Fruit fly (Drosophila melanogaster) whole organism, embryonic: ENCODE data around the gene mtsh.
A peak's percentile ranks its signal among the peaks of the same experiment; 100 is the strongest.

Source experiments
- Bgb ChIP-seq: fragments of 200-800 bp; sonication (Bioruptor generic); IDR thresholded peaks from 2 replicates; pipeline ENCODE4 v1.3.6; 2022; ENCODE audit warnings: missing biosample characterization, missing genetic modification characterization; ENCODE audit not compliant: partially characterized antibody
- CG10321 ChIP-seq: fragments of 200-800 bp; sonication (Bioruptor generic); IDR thresholded peaks from 2 replicates; pipeline ENCODE4 v1.3.6; 2022; ENCODE audit warnings: missing biosample characterization, missing genetic modification characterization
- CG11247 ChIP-seq: fragments of 200-800 bp; sonication (Bioruptor generic); IDR thresholded peaks from 2 replicates; pipeline ENCODE4 v1.3.6; 2022; ENCODE audit warnings: missing biosample characterization, missing genetic modification characterization
- CG11696 ChIP-seq: fragments of 200-800 bp; sonication (Bioruptor generic); IDR thresholded peaks from 2 replicates; pipeline ENCODE4 v1.3.6; 2022; ENCODE audit warnings: missing biosample characterization, missing genetic modification characterization
- CG12155 ChIP-seq: fragments of 200-800 bp; sonication (Bioruptor generic); optimal IDR thresholded peaks from 3 replicates; lab custom pipeline; 2016; ENCODE audit warnings: missing biosample characterization, missing genetic modification characterization
- CG12236 ChIP-seq: fragments of 200-800 bp; sonication (Bioruptor generic); optimal IDR thresholded peaks from 2 replicates; lab custom pipeline; 2016; ENCODE audit warnings: missing biosample characterization, missing genetic modification characterization
- CG14710 ChIP-seq: fragments of 200-800 bp; sonication (Bioruptor generic); optimal IDR thresholded peaks from 3 replicates; lab custom pipeline; 2019; ENCODE audit warnings: missing biosample characterization, mild to moderate bottlenecking, missing genetic modification characterization, moderate library complexity
- CG15073 ChIP-seq: fragments of 200-800 bp; sonication (Bioruptor generic); optimal IDR thresholded peaks from 2 replicates; lab custom pipeline; 2016; ENCODE audit warnings: missing biosample characterization, missing genetic modification characterization
- CG16813 ChIP-seq: fragments of 200-800 bp; sonication (Bioruptor generic); IDR thresholded peaks from 3 replicates; pipeline ENCODE4 v1.3.6; 2022; ENCODE audit warnings: missing biosample characterization, missing genetic modification characterization; ENCODE audit not compliant: partially characterized antibody
- CG2116 ChIP-seq: fragments of 200-800 bp; sonication (Bioruptor generic); optimal IDR thresholded peaks from 3 replicates; lab custom pipeline; 2018; ENCODE audit warnings: missing biosample characterization, mild to moderate bottlenecking, missing genetic modification characterization
- CG31365 ChIP-seq: fragments of 200-800 bp; sonication (Bioruptor generic); optimal IDR thresholded peaks from 2 replicates; lab custom pipeline; 2018; ENCODE audit warnings: missing biosample characterization, mild to moderate bottlenecking, missing genetic modification characterization
- CG34422 ChIP-seq: fragments of 200-800 bp; sonication (Bioruptor generic); IDR thresholded peaks from 3 replicates; pipeline ENCODE4 v1.3.6; 2022; ENCODE audit warnings: missing biosample characterization, missing genetic modification characterization
- CG4424 ChIP-seq: fragments of 200-800 bp; sonication (Bioruptor generic); optimal IDR thresholded peaks from 3 replicates; lab custom pipeline; 2016; ENCODE audit warnings: missing biosample characterization, missing genetic modification characterization
- CG5245 ChIP-seq: fragments of 200-800 bp; sonication (Bioruptor generic); optimal IDR thresholded peaks from 3 replicates; lab custom pipeline; 2016; ENCODE audit warnings: missing biosample characterization, missing genetic modification characterization
- CG8290 ChIP-seq, 3 experiments: fragments of 200-800 bp; sonication (Bioruptor generic); optimal IDR thresholded peaks; 2 replicates each; lab custom pipeline; 2016 to 2019; ENCODE audit warnings: missing biosample characterization in 3 of 3, missing genetic modification characterization in 3 of 3, mild to moderate bottlenecking in 2 of 3, moderate library complexity in 1 of 3
- CG9727 ChIP-seq: fragments of 200-800 bp; sonication (Bioruptor generic); optimal IDR thresholded peaks from 3 replicates; lab custom pipeline; 2017; ENCODE audit warnings: missing biosample characterization, mild to moderate bottlenecking, missing genetic modification characterization
- Drgx ChIP-seq: fragments of 200-800 bp; sonication (Bioruptor generic); IDR thresholded peaks from 2 replicates; pipeline ENCODE4 v1.3.6; 2022; ENCODE audit warnings: missing biosample characterization, missing genetic modification characterization
- Fer1 ChIP-seq: fragments of 200-800 bp; sonication (Bioruptor generic); optimal IDR thresholded peaks from 2 replicates; lab custom pipeline; 2017; ENCODE audit warnings: missing biosample characterization, mild to moderate bottlenecking, missing genetic modification characterization
- Hr3 ChIP-seq: fragments of 200-800 bp; sonication (Bioruptor generic); optimal IDR thresholded peaks from 3 replicates; lab custom pipeline; 2016; ENCODE audit warnings: missing biosample characterization, missing genetic modification characterization
- Jarid2 ChIP-seq: fragments of 200-800 bp; sonication (Bioruptor generic); optimal IDR thresholded peaks from 3 replicates; lab custom pipeline; 2017; ENCODE audit warnings: mild to moderate bottlenecking, missing biosample characterization, missing genetic modification reagents, missing genetic modification characterization
- Myb ChIP-seq: fragments of 200-800 bp; sonication (Bioruptor generic); optimal IDR thresholded peaks from 2 replicates; lab custom pipeline; 2016; ENCODE audit warnings: missing biosample characterization, missing genetic modification characterization
- NC2α ChIP-seq: fragments of 200-800 bp; sonication (Bioruptor generic); optimal IDR thresholded peaks from 2 replicates; lab custom pipeline; 2016; ENCODE audit warnings: missing biosample characterization, missing genetic modification characterization
- Nf-YA ChIP-seq: fragments of 200-800 bp; sonication (Bioruptor generic); IDR thresholded peaks from 2 replicates; pipeline ENCODE4 v1.3.6; 2022; ENCODE audit warnings: missing biosample characterization, missing genetic modification characterization
- Rfx ChIP-seq: fragments of 200-800 bp; sonication (Bioruptor generic); IDR thresholded peaks from 2 replicates; pipeline ENCODE4 v1.3.6; 2022; ENCODE audit warnings: missing biosample characterization, missing genetic modification characterization
- Rx ChIP-seq: fragments of 200-800 bp; sonication (Bioruptor generic); IDR thresholded peaks from 2 replicates; pipeline ENCODE4 v1.3.6; 2022; ENCODE audit warnings: missing biosample characterization, missing genetic modification characterization
- Tbp ChIP-seq: fragments of >200 bp; optimal IDR thresholded peaks from 2 replicates; lab custom pipeline; 2018; ENCODE audit warnings: missing biosample characterization, missing genetic modification characterization
- Vsx1 ChIP-seq: fragments of 200-800 bp; sonication (Bioruptor generic); optimal IDR thresholded peaks from 2 replicates; lab custom pipeline; 2017; ENCODE audit warnings: missing biosample characterization, mild to moderate bottlenecking, missing genetic modification characterization, missing genetic modification reagents
- Xrp1 ChIP-seq: fragments of 200-800 bp; sonication (Bioruptor generic); IDR thresholded peaks from 2 replicates; pipeline ENCODE4 v1.3.6; 2022; ENCODE audit warnings: missing biosample characterization, missing genetic modification characterization
- ac ChIP-seq: fragments of 200-800 bp; sonication (Bioruptor generic); optimal IDR thresholded peaks from 3 replicates; lab custom pipeline; 2017; ENCODE audit warnings: missing biosample characterization, mild to moderate bottlenecking, missing genetic modification characterization
- caup ChIP-seq: fragments of 200-800 bp; sonication (Bioruptor generic); optimal IDR thresholded peaks from 3 replicates; lab custom pipeline; 2017; ENCODE audit warnings: missing biosample characterization, mild to moderate bottlenecking, missing genetic modification characterization, moderate library complexity; ENCODE audit not compliant: severe bottlenecking
- dimm ChIP-seq: fragments of 200-800 bp; sonication (Bioruptor generic); IDR thresholded peaks from 2 replicates; pipeline ENCODE4 v1.3.6; 2022; ENCODE audit warnings: missing biosample characterization, missing genetic modification characterization
- dmrt11E ChIP-seq: fragments of 200-800 bp; sonication (Bioruptor generic); optimal IDR thresholded peaks from 3 replicates; lab custom pipeline; 2018; ENCODE audit warnings: missing biosample characterization, mild to moderate bottlenecking, missing genetic modification characterization, moderate library complexity
- eve ChIP-seq, 2 experiments: fragments of >200 bp; optimal IDR thresholded peaks; 2 replicates each; lab custom pipeline; 2017; ENCODE audit warnings: missing biosample characterization in 2 of 2, missing genetic modification characterization in 2 of 2
- fu2 ChIP-seq: fragments of 200-800 bp; sonication (Bioruptor generic); optimal IDR thresholded peaks from 2 replicates; lab custom pipeline; 2016; ENCODE audit warnings: missing biosample characterization, missing genetic modification characterization
- gsb ChIP-seq: fragments of 200-800 bp; sonication (Bioruptor generic); IDR thresholded peaks from 2 replicates; pipeline ENCODE4 v1.3.6; 2022; ENCODE audit warnings: missing biosample characterization, missing genetic modification characterization
- jing ChIP-seq: fragments of 200-800 bp; sonication (Bioruptor generic); optimal IDR thresholded peaks from 2 replicates; lab custom pipeline; 2018; ENCODE audit warnings: missing biosample characterization, mild to moderate bottlenecking, missing genetic modification characterization
- ken ChIP-seq: fragments of 200-800 bp; sonication (Bioruptor generic); IDR thresholded peaks from 3 replicates; pipeline ENCODE4 v1.3.6; 2022; ENCODE audit warnings: missing biosample characterization, missing genetic modification characterization
- mam ChIP-seq: fragments of 200-800 bp; sonication (Bioruptor generic); optimal IDR thresholded peaks from 3 replicates; lab custom pipeline; 2016; ENCODE audit warnings: missing biosample characterization, missing genetic modification characterization
- nerfin-1 ChIP-seq: fragments of 200-800 bp; sonication (Bioruptor generic); optimal IDR thresholded peaks from 3 replicates; lab custom pipeline; 2019; ENCODE audit warnings: missing biosample characterization, mild to moderate bottlenecking, missing genetic modification characterization, moderate library complexity
- nmo ChIP-seq: fragments of 200-800 bp; sonication (Bioruptor generic); optimal IDR thresholded peaks from 2 replicates; lab custom pipeline; 2018; ENCODE audit warnings: missing biosample characterization, mild to moderate bottlenecking, missing genetic modification characterization, moderate library complexity
- otp ChIP-seq: fragments of 200-800 bp; sonication (Bioruptor generic); IDR thresholded peaks from 3 replicates; pipeline ENCODE4, ENCODE4 v1.3.6; 2022; ENCODE audit warnings: missing biosample characterization, missing genetic modification characterization
- p53 ChIP-seq: fragments of 200-800 bp; sonication (Bioruptor generic); optimal IDR thresholded peaks from 2 replicates; lab custom pipeline; 2016; ENCODE audit warnings: missing biosample characterization, missing genetic modification characterization
- pfk ChIP-seq: fragments of 200-800 bp; sonication (Bioruptor generic); optimal IDR thresholded peaks from 2 replicates; lab custom pipeline; 2018; ENCODE audit warnings: missing biosample characterization, mild to moderate bottlenecking, missing genetic modification characterization, moderate library complexity
- pnt ChIP-seq: fragments of 200-800 bp; sonication (Bioruptor generic); optimal IDR thresholded peaks from 3 replicates; lab custom pipeline; 2016; ENCODE audit warnings: missing biosample characterization, missing genetic modification characterization
- sd ChIP-seq: fragments of 200-800 bp; sonication (Bioruptor generic); optimal IDR thresholded peaks from 3 replicates; lab custom pipeline; 2018; ENCODE audit warnings: missing biosample characterization, mild to moderate bottlenecking, missing genetic modification characterization, moderate library complexity
- slp2 ChIP-seq: fragments of 200-800 bp; sonication (Bioruptor generic); optimal IDR thresholded peaks from 2 replicates; lab custom pipeline; 2016; ENCODE audit warnings: missing biosample characterization, missing genetic modification characterization
- tup ChIP-seq: fragments of 200-800 bp; sonication (Bioruptor generic); optimal IDR thresholded peaks from 2 replicates; lab custom pipeline; 2016; ENCODE audit warnings: missing biosample characterization, mild to moderate bottlenecking, missing genetic modification characterization, moderate library complexity
- unpg ChIP-seq: fragments of 200-800 bp; sonication (Bioruptor generic); optimal IDR thresholded peaks from 3 replicates; lab custom pipeline; 2018; ENCODE audit warnings: missing biosample characterization, mild to moderate bottlenecking, missing genetic modification characterization, moderate library complexity
- z ChIP-seq: fragments of 200-800 bp; sonication (Bioruptor generic); IDR thresholded peaks from 3 replicates; pipeline ENCODE4 v1.3.6; 2022; ENCODE audit warnings: missing biosample characterization, missing genetic modification characterization

The mtsh gene

DNA sequence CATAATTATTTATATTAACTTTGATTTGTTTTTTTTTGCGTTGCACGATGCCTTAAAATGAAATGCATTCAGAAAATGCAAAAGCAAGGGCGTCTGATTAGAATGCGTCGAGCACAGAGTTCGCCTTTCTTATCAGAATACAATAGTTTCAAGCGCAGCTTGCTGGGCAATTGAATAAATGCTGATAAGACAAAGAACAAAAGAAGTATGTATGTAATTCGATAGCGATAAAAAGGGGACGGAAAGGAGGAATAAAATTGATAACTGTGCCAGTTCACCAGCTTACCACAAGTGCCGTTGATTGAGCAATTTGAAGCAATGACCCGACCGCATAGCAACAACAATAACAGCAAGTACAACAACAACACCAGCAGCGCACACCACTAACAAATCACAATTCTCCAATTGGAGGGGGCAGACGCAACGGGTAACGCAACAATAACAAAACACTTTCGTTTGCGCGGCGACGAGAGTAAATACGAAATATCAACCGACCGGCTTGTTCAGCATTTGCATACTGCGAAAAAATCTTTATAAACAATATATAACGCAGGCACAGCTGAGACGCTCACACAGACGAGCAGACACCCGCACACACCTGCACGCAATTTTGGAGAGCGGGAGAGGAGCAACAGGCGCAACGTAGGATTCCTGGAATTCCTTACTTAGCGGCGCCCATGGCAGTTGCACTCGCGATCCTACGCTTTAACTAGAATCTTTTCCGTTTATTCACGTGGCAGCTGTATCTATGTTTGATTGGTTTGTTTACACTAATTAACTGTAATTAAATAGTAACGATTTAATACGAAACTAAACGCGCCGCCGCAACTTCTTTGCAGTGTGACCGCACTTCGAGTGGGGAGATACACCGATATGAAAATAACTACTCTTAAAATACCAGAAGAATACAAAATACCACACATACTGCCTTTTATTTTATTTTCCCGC lies 19.2 kb downstream of the mtsh start, which contains the start of gene Btk (continued):
- no peak for TF ChIP-seq CG5245 (GFP tag; lab: Kevin White, UChicago)
- TF ChIP-seq Xrp1 = no peak
- TF ChIP-seq unpg (GFP tag; lab: Kevin White, UChicago) = peak; percentile 4
- no peak for TF ChIP-seq z (GFP tag; lab: Robert Waterston, UW)
- no peak for TF ChIP-seq jing
- TF ChIP-seq sd (tag; lab: Kevin White, UChicago) = peak; percentile 88
- no peak for TF ChIP-seq Rx (GFP tag; lab: Robert Waterston, UW)
- no peak for TF ChIP-seq slp2
- TF ChIP-seq CG31365 (tag; lab: Kevin White, UChicago) = no peak
- peak; percentile 18 for TF ChIP-seq CG2116
- TF ChIP-seq caup (GFP tag; lab: Kevin White, UChicago) = no peak
- no peak for TF ChIP-seq CG8290 (GFP tag; optimal IDR thresholded peaks at IDR 0.05; lab: Kevin White, UChicago)
- TF ChIP-seq CG8290 (tag; optimal IDR thresholded peaks at IDR 0.05; lab: Kevin White, UChicago) = peak in 1 of 2 experiments; percentile 22
- no peak for TF ChIP-seq ken (GFP tag; lab: Robert Waterston, UW)
- no peak for TF ChIP-seq dimm (GFP tag; lab: Robert Waterston, UW)
- no peak for TF ChIP-seq CG12155
- TF ChIP-seq NC2α = no peak
- no peak for TF ChIP-seq fu2 (GFP tag; lab: Kevin White, UChicago)
- peak; percentile 22; the same call in 1 of the 2 replicates for TF ChIP-seq CG10321 (GFP tag; lab: Robert Waterston, UW)
- TF ChIP-seq CG4424 (GFP tag; lab: Kevin White, UChicago) = no peak
- TF ChIP-seq CG12236 (GFP tag; lab: Kevin White, UChicago) = no peak
- TF ChIP-seq ac (GFP tag; lab: Kevin White, UChicago) = no peak
- TF ChIP-seq eve (GFP tag; optimal IDR thresholded peaks at IDR 0.05; lab: Kevin White, UChicago) = no peak
- peak; percentile 21; the same call in 1 of the 2 replicates for TF ChIP-seq Rfx (GFP tag; lab: Robert Waterston, UW)
- no peak for TF ChIP-seq Bgb (GFP tag; lab: Robert Waterston, UW)
- peak; percentile 80 for TF ChIP-seq Vsx1 (GFP tag; lab: Kevin White, UChicago)
- no peak for TF ChIP-seq gsb (GFP tag; lab: Robert Waterston, UW)
- TF ChIP-seq Hr3 (GFP tag; lab: Kevin White, UChicago) = no peak
- TF ChIP-seq CG16813 (GFP tag; lab: Robert Waterston, UW) = no peak
- TF ChIP-seq nerfin-1 (tag; lab: Kevin White, UChicago) = peak; percentile 9
- TF ChIP-seq CG14710 = peak; percentile 24
- TF ChIP-seq pfk = no peak
- no peak for TF ChIP-seq pnt (GFP tag; lab: Kevin White, UChicago)
- TF ChIP-seq tup = no peak
- TF ChIP-seq CG15073 (GFP tag; lab: Kevin White, UChicago) = no peak
- no peak for TF ChIP-seq CG11247
- no peak for TF ChIP-seq Drgx (GFP tag; lab: Robert Waterston, UW)
- no peak for TF ChIP-seq p53 (GFP tag; lab: Kevin White, UChicago)
- peak; percentile 46 for TF ChIP-seq CG9727 (GFP tag; lab: Kevin White, UChicago)
- TF ChIP-seq Tbp (GFP tag; lab: Kevin White, UChicago) = no peak
- TF ChIP-seq dmrt11E (tag; lab: Kevin White, UChicago) = no peak
- TF ChIP-seq Myb (GFP tag; lab: Kevin White, UChicago) = peak; percentile 55
- peak; percentile 64; the same call in 1 of the 3 replicates for TF ChIP-seq CG34422 (GFP tag; lab: Robert Waterston, UW)
- no peak for TF ChIP-seq Fer1 (GFP tag; lab: Kevin White, UChicago)
- TF ChIP-seq Jarid2 = peak; percentile 28
- TF ChIP-seq CG11696 (GFP tag; lab: Robert Waterston, UW) = no peak
- TF ChIP-seq Nf-YA (GFP tag; lab: Robert Waterston, UW) = no peak
- peak; percentile 16 for TF ChIP-seq nmo
- no peak for TF ChIP-seq mam (GFP tag; lab: Kevin White, UChicago)
- no peak for TF ChIP-seq otp
